Fruit fly (Drosophila melanogaster) whole organism, embryonic: ENCODE measurements around the gene Cep290.

Source experiments
- B-H1 ChIP-seq: fragments of 200-800 bp; sonication (Bioruptor generic); IDR thresholded peaks from 3 replicates; pipeline ENCODE4 v1.3.6; 2022; ENCODE audit warnings: missing biosample characterization, missing genetic modification characterization
- CG11085 ChIP-seq: fragments of 200-800 bp; sonication (Bioruptor generic); IDR thresholded peaks from 2 replicates; pipeline ENCODE4 v1.3.6; 2022; ENCODE audit warnings: missing biosample characterization, missing genetic modification characterization
- CG11504 ChIP-seq: fragments of 200-800 bp; sonication (Bioruptor generic); optimal IDR thresholded peaks from 3 replicates; lab custom pipeline; 2019; ENCODE audit warnings: missing biosample characterization, mild to moderate bottlenecking, missing genetic modification characterization, moderate library complexity
- CG11696 ChIP-seq: fragments of 200-800 bp; sonication (Bioruptor generic); IDR thresholded peaks from 2 replicates; pipeline ENCODE4 v1.3.6; 2022; ENCODE audit warnings: missing biosample characterization, missing genetic modification characterization
- CG12236 ChIP-seq: fragments of 200-800 bp; sonication (Bioruptor generic); optimal IDR thresholded peaks from 2 replicates; lab custom pipeline; 2016; ENCODE audit warnings: missing biosample characterization, missing genetic modification characterization
- CG1233 ChIP-seq: fragments of 200-800 bp; sonication (Bioruptor generic); optimal IDR thresholded peaks from 4 replicates; lab custom pipeline; 2018; ENCODE audit warnings: missing biosample characterization, mild to moderate bottlenecking, missing genetic modification characterization
- CG12744 ChIP-seq: fragments of 200-800 bp; sonication (Bioruptor generic); optimal IDR thresholded peaks from 2 replicates; lab custom pipeline; 2016; ENCODE audit warnings: missing biosample characterization, missing genetic modification characterization
- CG14667 ChIP-seq: fragments of 200-800 bp; sonication (Bioruptor generic); IDR thresholded peaks from 2 replicates; pipeline ENCODE4 v1.3.6; 2022; ENCODE audit warnings: missing biosample characterization, missing genetic modification characterization
- CG18476 ChIP-seq: fragments of 200-800 bp; sonication (Bioruptor generic); optimal IDR thresholded peaks from 2 replicates; lab custom pipeline; 2016; ENCODE audit warnings: missing biosample characterization, mild to moderate bottlenecking, missing genetic modification characterization
- CG30431 ChIP-seq: fragments of 200-800 bp; sonication (Bioruptor generic); optimal IDR thresholded peaks from 2 replicates; lab custom pipeline; 2017; ENCODE audit warnings: missing biosample characterization, missing genetic modification characterization
- CG32772 ChIP-seq: fragments of 200-800 bp; sonication (Bioruptor generic); IDR thresholded peaks from 2 replicates; pipeline ENCODE4 v1.3.6; 2022; ENCODE audit warnings: missing biosample characterization, missing genetic modification characterization
- CG4424 ChIP-seq: fragments of 200-800 bp; sonication (Bioruptor generic); optimal IDR thresholded peaks from 3 replicates; lab custom pipeline; 2016; ENCODE audit warnings: missing biosample characterization, missing genetic modification characterization
- CG6683 ChIP-seq: fragments of 200-800 bp; sonication (Bioruptor generic); optimal IDR thresholded peaks from 2 replicates; lab custom pipeline; 2017; ENCODE audit warnings: missing biosample characterization, mild to moderate bottlenecking, missing genetic modification characterization, missing genetic modification reagents
- CG8290 ChIP-seq, 3 experiments: fragments of 200-800 bp; sonication (Bioruptor generic); optimal IDR thresholded peaks; 2 replicates each; lab custom pipeline; 2016 to 2019; ENCODE audit warnings: missing biosample characterization in 3 of 3, missing genetic modification characterization in 3 of 3, mild to moderate bottlenecking in 2 of 3, moderate library complexity in 1 of 3
- CG8359 ChIP-seq: fragments of 200-800 bp; sonication (Bioruptor generic); optimal IDR thresholded peaks from 2 replicates; lab custom pipeline; 2017; ENCODE audit warnings: missing biosample characterization, mild to moderate bottlenecking, missing genetic modification characterization, borderline replicate concordance
- Dbx ChIP-seq: fragments of 200-800 bp; sonication (Bioruptor generic); IDR thresholded peaks from 3 replicates; pipeline ENCODE4 v1.3.6; 2022; ENCODE audit warnings: missing biosample characterization, missing genetic modification characterization
- Deaf1 ChIP-seq: fragments of 200-800 bp; optimal IDR thresholded peaks from 3 replicates; lab custom pipeline; 2019; ENCODE audit warnings: missing biosample characterization, mild to moderate bottlenecking, missing genetic modification characterization, moderate library complexity
- E2f1 ChIP-seq: fragments of 200-800 bp; sonication (Bioruptor generic); IDR thresholded peaks from 2 replicates; pipeline ENCODE4 v1.3.6; 2022; ENCODE audit warnings: missing biosample characterization, missing genetic modification characterization
- Elba2 ChIP-seq: fragments of 200-800 bp; sonication (Bioruptor generic); optimal IDR thresholded peaks from 3 replicates; lab custom pipeline; 2016; ENCODE audit warnings: missing biosample characterization, missing genetic modification characterization
- GATAe ChIP-seq: fragments of 200-800 bp; sonication (Bioruptor generic); conservative IDR thresholded peaks from 2 replicates; pipeline ENCODE4 v1.3.6; 2022; ENCODE audit warnings: missing biosample characterization, missing genetic modification characterization
- Gsc ChIP-seq: fragments of 200-800 bp; sonication (Bioruptor generic); IDR thresholded peaks from 2 replicates; pipeline ENCODE4 v1.3.6; 2022; ENCODE audit warnings: missing biosample characterization, missing genetic modification characterization
- Gug ChIP-seq: fragments of 200-800 bp; sonication (Bioruptor generic); IDR thresholded peaks from 4 replicates; pipeline ENCODE4 v1.3.6; 2022; ENCODE audit warnings: missing biosample characterization, missing genetic modification characterization
- HLHmδ ChIP-seq: fragments of 200-800 bp; sonication (Bioruptor generic); optimal IDR thresholded peaks from 2 replicates; lab custom pipeline; 2018; ENCODE audit warnings: missing biosample characterization, mild to moderate bottlenecking, missing genetic modification characterization, moderate library complexity
- Hr3 ChIP-seq: fragments of 200-800 bp; sonication (Bioruptor generic); optimal IDR thresholded peaks from 3 replicates; lab custom pipeline; 2016; ENCODE audit warnings: missing biosample characterization, missing genetic modification characterization
- Lpt ChIP-seq: fragments of >200 bp; optimal IDR thresholded peaks from 2 replicates; lab custom pipeline; 2018; ENCODE audit warnings: missing biosample characterization, missing genetic modification characterization
- MTF-1 ChIP-seq: fragments of 200-800 bp; sonication (Bioruptor generic); optimal IDR thresholded peaks from 2 replicates; lab custom pipeline; 2018; ENCODE audit warnings: missing biosample characterization, mild to moderate bottlenecking, missing genetic modification characterization, borderline replicate concordance
- NK7.1 ChIP-seq: fragments of 200-800 bp; sonication (Bioruptor generic); optimal IDR thresholded peaks from 3 replicates; lab custom pipeline; 2016; ENCODE audit warnings: missing biosample characterization, missing genetic modification characterization
- Poxn ChIP-seq: fragments of 200-800 bp; sonication (Bioruptor generic); IDR thresholded peaks from 2 replicates; pipeline ENCODE4 v1.3.6; 2022; ENCODE audit warnings: missing biosample characterization, missing genetic modification characterization
- Rfx ChIP-seq: fragments of 200-800 bp; sonication (Bioruptor generic); IDR thresholded peaks from 2 replicates; pipeline ENCODE4 v1.3.6; 2022; ENCODE audit warnings: missing biosample characterization, missing genetic modification characterization
- Sry-β ChIP-seq: fragments of 200-800 bp; sonication (Bioruptor generic); optimal IDR thresholded peaks from 2 replicates; lab custom pipeline; 2018; ENCODE audit warnings: missing biosample characterization, mild to moderate bottlenecking, missing genetic modification characterization, moderate library complexity
- ato ChIP-seq: fragments of 200-800 bp; sonication (Bioruptor generic); IDR thresholded peaks from 2 replicates; pipeline ENCODE4 v1.3.6; 2022; ENCODE audit warnings: missing biosample characterization, missing genetic modification characterization; ENCODE audit not compliant: partially characterized antibody
- cato ChIP-seq: fragments of 200-800 bp; sonication (Bioruptor generic); optimal IDR thresholded peaks from 2 replicates; lab custom pipeline; 2016; ENCODE audit warnings: missing biosample characterization, missing genetic modification characterization, borderline replicate concordance
- crc ChIP-seq: fragments of 200-800 bp; sonication (Bioruptor generic); optimal IDR thresholded peaks from 2 replicates; lab custom pipeline; 2016; ENCODE audit warnings: missing biosample characterization, missing genetic modification characterization
- fd3F ChIP-seq: fragments of 200-800 bp; sonication (Bioruptor generic); optimal IDR thresholded peaks from 2 replicates; lab custom pipeline; 2018; ENCODE audit warnings: missing biosample characterization, mild to moderate bottlenecking, missing genetic modification characterization, moderate library complexity
- fu2 ChIP-seq: fragments of 200-800 bp; sonication (Bioruptor generic); optimal IDR thresholded peaks from 2 replicates; lab custom pipeline; 2016; ENCODE audit warnings: missing biosample characterization, missing genetic modification characterization
- gt ChIP-seq: fragments of 200-800 bp; sonication (Bioruptor generic); IDR thresholded peaks from 2 replicates; pipeline ENCODE4 v1.3.6; 2022; ENCODE audit warnings: missing biosample characterization, missing genetic modification characterization
- inv ChIP-seq: fragments of 200-800 bp; sonication (Bioruptor generic); IDR thresholded peaks from 2 replicates; pipeline ENCODE4 v1.3.6; 2022; ENCODE audit warnings: missing biosample characterization, missing genetic modification characterization; ENCODE audit not compliant: partially characterized antibody
- jing ChIP-seq: fragments of 200-800 bp; sonication (Bioruptor generic); optimal IDR thresholded peaks from 2 replicates; lab custom pipeline; 2018; ENCODE audit warnings: missing biosample characterization, mild to moderate bottlenecking, missing genetic modification characterization
- ken ChIP-seq: fragments of 200-800 bp; sonication (Bioruptor generic); IDR thresholded peaks from 3 replicates; pipeline ENCODE4 v1.3.6; 2022; ENCODE audit warnings: missing biosample characterization, missing genetic modification characterization
- lilli ChIP-seq: fragments of 200-800 bp; sonication (Bioruptor generic); optimal IDR thresholded peaks from 3 replicates; lab custom pipeline; 2016; ENCODE audit warnings: missing biosample characterization, missing genetic modification characterization
- nom ChIP-seq: fragments of 200-800 bp; sonication (Bioruptor generic); optimal IDR thresholded peaks from 2 replicates; lab custom pipeline; 2017; ENCODE audit warnings: missing biosample characterization, missing genetic modification characterization, mild to moderate bottlenecking, moderate library complexity, missing genetic modification reagents
- peb ChIP-seq: fragments of 200-800 bp; sonication (Bioruptor generic); IDR thresholded peaks from 2 replicates; pipeline ENCODE4 v1.3.6; 2022; ENCODE audit warnings: missing biosample characterization, missing genetic modification characterization
- pfk ChIP-seq: fragments of 200-800 bp; sonication (Bioruptor generic); optimal IDR thresholded peaks from 2 replicates; lab custom pipeline; 2018; ENCODE audit warnings: missing biosample characterization, mild to moderate bottlenecking, missing genetic modification characterization, moderate library complexity
- so ChIP-seq: fragments of 200-800 bp; sonication (Bioruptor generic); IDR thresholded peaks from 3 replicates; pipeline ENCODE4 v1.3.6; 2022; ENCODE audit warnings: missing biosample characterization, missing genetic modification characterization
- sqz ChIP-seq: fragments of 200-800 bp; sonication (Bioruptor generic); optimal IDR thresholded peaks from 3 replicates; lab custom pipeline; 2018; ENCODE audit warnings: missing biosample characterization, mild to moderate bottlenecking, missing genetic modification characterization
- ssp ChIP-seq: fragments of 200-800 bp; sonication (Bioruptor generic); IDR thresholded peaks from 2 replicates; pipeline ENCODE4 v1.3.6; 2022; ENCODE audit warnings: missing biosample characterization, missing genetic modification characterization
- stwl ChIP-seq: fragments of 200-800 bp; sonication (Bioruptor generic); optimal IDR thresholded peaks from 3 replicates; lab custom pipeline; 2018; ENCODE audit warnings: missing biosample characterization, mild to moderate bottlenecking, missing genetic modification characterization, moderate library complexity
- tap ChIP-seq: fragments of 200-800 bp; optimal IDR thresholded peaks from 3 replicates; lab custom pipeline; 2019; ENCODE audit warnings: missing biosample characterization, mild to moderate bottlenecking, missing genetic modification characterization, moderate library complexity
- tio ChIP-seq: fragments of 200-800 bp; sonication (Bioruptor generic); optimal IDR thresholded peaks from 2 replicates; lab custom pipeline; 2017; ENCODE audit warnings: missing biosample characterization, missing genetic modification characterization, inconsistent platforms
- tup ChIP-seq: fragments of 200-800 bp; sonication (Bioruptor generic); optimal IDR thresholded peaks from 2 replicates; lab custom pipeline; 2016; ENCODE audit warnings: missing biosample characterization, mild to moderate bottlenecking, missing genetic modification characterization, moderate library complexity

The Cep290 gene

dm6 chr3L:872389-872972 is 28.8 kb downstream of the Cep290 start (continued):
- TF ChIP-seq MTF-1 (GFP tag; lab: Kevin White, UChicago): no peak
- peak; percentile 64 for TF ChIP-seq ken (GFP tag; lab: Robert Waterston, UW)
- TF ChIP-seq Dbx: 0 out of 3 replicates have a peak, but pooled peaks have one; percentile 48
- TF ChIP-seq inv (GFP tag; lab: Robert Waterston, UW): peak; percentile 80
- no peak for TF ChIP-seq CG11696 (GFP tag; lab: Robert Waterston, UW)
- peak; percentile 41 for TF ChIP-seq CG11504 (tag; lab: Kevin White, UChicago)
- peak; percentile 76 for TF ChIP-seq Sry-β (GFP tag; lab: Kevin White, UChicago)
- no peak for TF ChIP-seq so (GFP tag; lab: Robert Waterston, UW)
- TF ChIP-seq pfk (GFP tag; lab: Kevin White, UChicago): no peak
- TF ChIP-seq jing (GFP tag; lab: Kevin White, UChicago): no peak
- TF ChIP-seq Gug: peak; percentile 54; the same call in 2 of the 4 replicates
- TF ChIP-seq ato: no peak; the same call in 1 of the 2 replicates
- no peak for TF ChIP-seq nom (GFP tag; lab: Kevin White, UChicago)
- no peak for TF ChIP-seq CG14667 (GFP tag; lab: Robert Waterston, UW)
- no peak for TF ChIP-seq ssp (GFP tag; lab: Robert Waterston, UW)
- TF ChIP-seq crc (GFP tag; lab: Kevin White, UChicago): no peak
- peak; percentile 17 for TF ChIP-seq CG8290 (GFP tag; optimal IDR thresholded peaks at IDR 0.05; lab: Kevin White, UChicago)
- TF ChIP-seq CG8290 (tag; optimal IDR thresholded peaks at IDR 0.05; lab: Kevin White, UChicago): peak in 1 of 2 experiments; percentile 21
- TF ChIP-seq Rfx (GFP tag; lab: Robert Waterston, UW): peak; percentile 53; the same call in 1 of the 2 replicates
- no peak for TF ChIP-seq CG6683 (GFP tag; lab: Kevin White, UChicago)
- no peak for TF ChIP-seq Deaf1 (tag; lab: Kevin White, UChicago)
- TF ChIP-seq NK7.1: peak; percentile 26
- peak; percentile 44 for TF ChIP-seq fu2 (GFP tag; lab: Kevin White, UChicago)
- TF ChIP-seq CG32772 (GFP tag; lab: Robert Waterston, UW): no peak
- no peak for TF ChIP-seq GATAe (GFP tag; lab: Robert Waterston, UW)
- TF ChIP-seq E2f1: 0 out of 2 replicates have a peak, but pooled peaks have one; percentile 17
- TF ChIP-seq HLHmδ (GFP tag; lab: Kevin White, UChicago): no peak
- no peak for TF ChIP-seq tio
- no peak for TF ChIP-seq B-H1 (GFP tag; lab: Robert Waterston, UW)
- no peak for TF ChIP-seq CG1233 (GFP tag; lab: Kevin White, UChicago)
- TF ChIP-seq Lpt: no peak
- TF ChIP-seq Elba2 (GFP tag; lab: Kevin White, UChicago): no peak
- no peak for TF ChIP-seq fd3F
- no peak for TF ChIP-seq Poxn (GFP tag; lab: Robert Waterston, UW)
- TF ChIP-seq CG11085: no peak
- TF ChIP-seq Hr3 (GFP tag; lab: Kevin White, UChicago): peak; percentile 40
- no peak for TF ChIP-seq peb (GFP tag; lab: Robert Waterston, UW)
- no peak for TF ChIP-seq CG12236 (GFP tag; lab: Kevin White, UChicago)
- no peak for TF ChIP-seq gt (GFP tag; lab: Robert Waterston, UW)
- no peak for TF ChIP-seq CG18476 (GFP tag; lab: Kevin White, UChicago)
- TF ChIP-seq CG4424: peak; percentile 9
- no peak for TF ChIP-seq Gsc (GFP tag; lab: Robert Waterston, UW)
- TF ChIP-seq CG30431 (GFP tag; lab: Kevin White, UChicago): no peak
- TF ChIP-seq CG8359: no peak
- no peak for TF ChIP-seq tup (GFP tag; lab: Kevin White, UChicago)
- TF ChIP-seq sqz: no peak
- peak; percentile 11 for TF ChIP-seq cato (GFP tag; lab: Kevin White, UChicago)
- TF ChIP-seq tap: no peak
- no peak for TF ChIP-seq CG12744
- TF ChIP-seq lilli (GFP tag; lab: Kevin White, UChicago): peak; percentile 66
- peak; percentile 30 for TF ChIP-seq stwl (tag; lab: Kevin White, UChicago)
